Fruit fly (Drosophila melanogaster): ENCODE measurements around the gene mei-217.

The mei-217 gene

DNA sequence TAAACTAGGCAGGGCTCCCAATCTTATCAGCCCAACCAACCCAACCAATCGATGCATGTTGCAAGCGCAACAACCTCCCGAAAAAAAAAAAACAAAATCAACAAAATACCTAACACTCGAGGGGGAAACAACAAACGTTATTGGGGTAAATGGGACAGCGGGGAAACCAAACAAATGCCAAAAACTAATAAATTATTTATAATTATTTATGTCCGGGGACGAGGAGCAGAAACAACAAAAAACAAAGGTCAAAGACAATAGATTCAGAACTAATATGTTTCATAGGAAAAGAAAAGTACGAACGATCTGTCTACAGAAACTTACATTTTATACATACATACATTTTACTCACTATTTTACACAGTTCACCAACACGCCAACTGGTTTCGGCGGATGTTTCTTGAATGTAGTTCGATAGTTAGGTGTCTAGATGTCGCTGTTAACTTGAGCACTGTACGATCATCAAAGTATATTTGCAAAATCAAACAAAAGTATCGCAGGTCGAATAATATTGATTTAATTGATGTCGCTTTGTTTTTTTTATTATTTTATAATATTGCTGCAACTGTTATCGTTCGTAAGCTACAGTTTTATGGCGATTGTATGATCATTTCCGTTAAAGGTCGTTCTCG, 32.9 kb upstream of the mei-217 start (continued):
- TF ChIP-seq CG12104 (GFP tag; optimal IDR thresholded peaks at IDR 0.05): no peak
- peak; percentile 65 for TF ChIP-seq Rfx (GFP tag; IDR thresholded peaks at IDR 0.05)
- TF ChIP-seq Ets97D (GFP tag; optimal IDR thresholded peaks at IDR 0.05): peak; percentile 1
- no peak for TF ChIP-seq kni (GFP tag; optimal IDR thresholded peaks at IDR 0.05)
- no peak for TF ChIP-seq CG3726 (GFP tag; IDR thresholded peaks at IDR 0.05)
- TF ChIP-seq CG6254 (GFP tag; optimal IDR thresholded peaks at IDR 0.05): no peak
- peak; percentile 8 for TF ChIP-seq Blimp-1 (GFP tag; optimal IDR thresholded peaks at IDR 0.05)
- no peak for TF ChIP-seq NC2β (GFP tag; optimal IDR thresholded peaks at IDR 0.05)
- no peak for TF ChIP-seq CG2889 (GFP tag; IDR thresholded peaks at IDR 0.05)
- no peak for TF ChIP-seq Asciz (GFP tag; optimal IDR thresholded peaks at IDR 0.05)
- TF ChIP-seq CG32767 (GFP tag; IDR thresholded peaks at IDR 0.05): no peak
- TF ChIP-seq Gsc (GFP tag; IDR thresholded peaks at IDR 0.05): no peak
- TF ChIP-seq gsb-n (tag; optimal IDR thresholded peaks at IDR 0.05): no peak
- no peak for TF ChIP-seq Drgx (GFP tag; IDR thresholded peaks at IDR 0.05)
- peak; percentile 74 for TF ChIP-seq CG32532 (GFP tag; IDR thresholded peaks at IDR 0.05)
- TF ChIP-seq CG34422 (GFP tag; IDR thresholded peaks at IDR 0.05): no peak
- no peak for TF ChIP-seq CG30020 (tag; optimal IDR thresholded peaks at IDR 0.05)
- TF ChIP-seq CG2199 (GFP tag; IDR thresholded peaks at IDR 0.05): peak; percentile 93
- TF ChIP-seq CG2712 (tag; optimal IDR thresholded peaks at IDR 0.05): peak; percentile 34
- TF ChIP-seq CG11696 (GFP tag; IDR thresholded peaks at IDR 0.05): no peak
- peak; percentile 42; the same call in 1 of the 3 replicates for TF ChIP-seq Mrtf (GFP tag; IDR thresholded peaks at IDR 0.05)
- TF ChIP-seq dati (GFP tag; IDR thresholded peaks at IDR 0.05): no peak
- no peak for TF ChIP-seq ATbp (GFP tag; optimal IDR thresholded peaks at IDR 0.05)
- no peak for TF ChIP-seq zfh2 (GFP tag; optimal IDR thresholded peaks at IDR 0.05)
- TF ChIP-seq Sox100B (GFP tag; optimal IDR thresholded peaks at IDR 0.05): no peak
- no peak for TF ChIP-seq Dfd (GFP tag; optimal IDR thresholded peaks at IDR 0.05)
- TF ChIP-seq pita (GFP tag; optimal IDR thresholded peaks at IDR 0.05): peak; percentile 53
- TF ChIP-seq HmgD (GFP tag; optimal IDR thresholded peaks at IDR 0.05): peak; percentile 8
- TF ChIP-seq D (optimal IDR thresholded peaks at IDR 0.05): no peak
- TF ChIP-seq D (GFP tag; optimal IDR thresholded peaks at IDR 0.05): peak; percentile 9
- peak; percentile 4 for TF ChIP-seq CG1647 (GFP tag; optimal IDR thresholded peaks at IDR 0.05)
- TF ChIP-seq CrebB (tag; optimal IDR thresholded peaks at IDR 0.05): no peak
- TF ChIP-seq slp2 (GFP tag; optimal IDR thresholded peaks at IDR 0.05): no peak
- peak; percentile 41 for TF ChIP-seq Nf-YB (GFP tag; optimal IDR thresholded peaks at IDR 0.05)
- no peak for TF ChIP-seq CG3407 (GFP tag; optimal IDR thresholded peaks at IDR 0.05)
- TF ChIP-seq CG11247 (GFP tag; IDR thresholded peaks at IDR 0.05): peak; percentile 54
- no peak for TF ChIP-seq HHEX (GFP tag; optimal IDR thresholded peaks at IDR 0.05)
- TF ChIP-seq Bgb (GFP tag; IDR thresholded peaks at IDR 0.05; ENCODE audit: partially characterized antibody): peak; percentile 77
- no peak for TF ChIP-seq CG4707 (GFP tag; optimal IDR thresholded peaks at IDR 0.05)
- no peak for TF ChIP-seq fu2 (GFP tag; optimal IDR thresholded peaks at IDR 0.05)
- no peak for TF ChIP-seq D19B (GFP tag; optimal IDR thresholded peaks at IDR 0.05)
- no peak for TF ChIP-seq CG11093 (GFP tag; IDR thresholded peaks at IDR 0.05)
- TF ChIP-seq tna (GFP tag; IDR thresholded peaks at IDR 0.05; ENCODE audit: partially characterized antibody): no peak
- no peak for TF ChIP-seq CG17385 (GFP tag; optimal IDR thresholded peaks at IDR 0.05)
- no peak for TF ChIP-seq CG1233 (GFP tag; optimal IDR thresholded peaks at IDR 0.05)
- no peak for TF ChIP-seq cato (GFP tag; optimal IDR thresholded peaks at IDR 0.05; ENCODE audit: borderline replicate concordance)
- no peak for TF ChIP-seq tup (GFP tag; optimal IDR thresholded peaks at IDR 0.05)
- no peak for TF ChIP-seq mld (GFP tag; IDR thresholded peaks at IDR 0.05; ENCODE audit: partially characterized antibody)
- TF ChIP-seq YL-1 (GFP tag; optimal IDR thresholded peaks at IDR 0.05): no peak
- TF ChIP-seq pho (GFP tag; optimal IDR thresholded peaks at IDR 0.05): no peak
- TF ChIP-seq stwl (tag; optimal IDR thresholded peaks at IDR 0.05): peak; percentile 28
